Fruit fly (Drosophila melanogaster) whole organism, embryonic: ENCODE data around the gene CG3841.

Source experiments
- CG17829 ChIP-seq: fragments of 200-800 bp; optimal IDR thresholded peaks from 2 replicates; lab custom pipeline; 2019; ENCODE audit warnings: missing biosample characterization, mild to moderate bottlenecking, missing genetic modification characterization, moderate library complexity
- CG7928 ChIP-seq: fragments of 200-800 bp; sonication (Bioruptor generic); optimal IDR thresholded peaks from 2 replicates; lab custom pipeline; 2017; ENCODE audit warnings: missing biosample characterization, mild to moderate bottlenecking, missing genetic modification characterization
- pnt ChIP-seq: fragments of 200-800 bp; sonication (Bioruptor generic); optimal IDR thresholded peaks from 3 replicates; lab custom pipeline; 2016; ENCODE audit warnings: missing biosample characterization, missing genetic modification characterization

DNA sequence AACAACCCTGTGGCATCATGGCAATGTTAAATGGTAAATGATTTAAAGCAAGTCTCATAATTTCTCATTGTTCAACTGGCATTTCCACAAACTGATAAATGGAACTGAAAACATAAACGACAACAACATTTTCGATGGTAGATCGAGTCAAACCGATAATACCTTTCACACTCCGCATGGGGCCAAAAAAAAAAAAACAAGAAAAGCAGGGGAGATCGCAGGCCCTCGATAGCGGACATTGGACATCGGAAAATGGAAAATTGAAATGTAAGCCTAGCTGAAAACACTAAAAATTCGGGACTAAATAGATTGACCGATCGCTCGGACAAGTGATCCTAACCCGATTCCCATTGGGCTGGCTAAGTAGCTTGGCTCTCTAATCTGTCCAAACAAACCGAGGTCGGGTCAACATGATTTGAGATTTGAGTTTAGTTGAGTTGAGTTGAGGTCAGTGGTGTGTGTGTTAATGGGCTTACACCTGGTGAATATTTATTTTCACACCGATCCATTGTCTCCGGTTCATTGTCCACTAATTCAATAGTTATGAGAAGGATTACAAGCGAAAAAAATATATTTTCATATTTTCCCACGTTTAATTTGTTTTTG, 5.1 kb upstream of the CG3841 start:
- TF ChIP-seq pnt (GFP tag; lab: Kevin White, UChicago) (no peak), CG7928 (GFP tag; lab: Kevin White, UChicago) (no peak), CG17829 (tag; lab: Kevin White, UChicago) (no peak)
